Fruit fly (Drosophila melanogaster): ENCODE measurements around the gene aop.

The aop gene

DNA sequence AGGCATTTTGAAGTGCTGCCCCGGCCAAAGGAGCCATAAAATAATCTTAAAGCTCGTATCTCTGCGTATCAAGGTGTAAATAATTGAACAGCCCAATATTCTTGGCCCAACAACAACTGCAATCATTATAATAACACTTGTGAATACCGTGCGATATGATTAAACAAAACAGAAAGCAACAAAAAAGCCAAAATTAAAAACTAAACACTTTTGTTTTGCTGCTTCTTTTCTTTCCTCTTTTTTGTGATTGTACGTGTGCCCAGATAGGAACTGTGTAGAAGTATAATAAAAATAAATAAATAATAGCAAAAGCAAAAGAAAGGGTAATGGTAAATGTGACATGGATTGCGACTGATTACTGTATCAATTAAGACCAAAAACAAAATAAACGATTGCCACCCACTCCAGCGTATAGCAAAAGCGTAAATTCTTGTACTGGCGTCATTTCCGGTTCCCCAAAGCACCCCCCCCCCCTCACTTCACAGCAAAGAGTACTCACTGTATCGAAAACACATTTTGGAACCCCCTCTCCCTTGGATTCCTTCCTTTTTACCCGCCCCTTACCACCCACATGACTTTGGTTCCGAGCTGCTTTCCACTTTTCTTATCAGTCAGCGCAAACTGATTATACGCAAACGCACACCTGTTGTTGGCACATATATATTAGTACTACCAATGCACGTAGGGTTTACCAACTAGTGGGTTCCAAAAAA, 7.0 kb downstream of the aop start:
- TF ChIP-seq esn (GFP tag; optimal IDR thresholded peaks at IDR 0.05) (no peak), salr (GFP tag; optimal IDR thresholded peaks at IDR 0.05) (no peak), fkh (GFP tag; optimal IDR thresholded peaks at IDR 0.05) (peak; percentile 68), Eip78C (GFP tag) (peak; percentile 28), CG6854 (GFP tag; optimal IDR thresholded peaks at IDR 0.05) (peak; percentile 26), CG6276 (GFP tag; optimal IDR thresholded peaks at IDR 0.05) (no peak), vri (GFP tag; optimal IDR thresholded peaks at IDR 0.05) (peak; percentile 58), Ets96B (tag; optimal IDR thresholded peaks at IDR 0.05) (no peak), Hr39 (GFP tag; optimal IDR thresholded peaks at IDR 0.05) (no peak)

DNA sequence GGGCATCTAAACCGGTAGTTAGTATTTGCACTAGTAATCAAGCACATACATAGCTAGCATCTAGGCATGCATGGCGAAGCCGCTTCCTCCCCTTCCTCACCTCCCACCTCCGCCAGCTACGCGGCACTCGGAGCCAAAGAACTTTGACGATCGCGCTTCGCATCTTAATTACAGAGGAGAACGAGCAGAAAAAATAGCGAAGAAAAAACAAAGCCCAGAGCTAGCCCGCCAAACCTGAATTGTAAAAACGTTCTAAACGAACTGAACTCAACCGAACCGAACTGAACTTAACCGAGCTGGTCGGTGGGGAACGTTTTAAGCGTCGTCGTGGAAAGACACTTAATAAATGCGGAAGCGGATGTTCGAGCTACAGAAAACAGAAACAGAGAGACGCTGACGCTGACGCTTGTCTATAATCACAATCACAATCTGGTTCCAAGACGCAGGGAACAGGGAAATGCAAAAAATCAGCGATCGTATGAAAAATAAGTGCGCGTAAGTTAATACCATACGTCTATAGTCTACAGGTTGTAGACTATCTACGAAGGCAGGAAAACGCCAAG, 9.6 kb downstream of the aop start:
- TF ChIP-seq CG34406 (GFP tag; optimal IDR thresholded peaks at IDR 0.05) (no peak), ss (GFP tag; optimal IDR thresholded peaks at IDR 0.05) (peak in 1 of 2 experiments; percentile 32), svp (GFP tag) (peak; percentile 43), CG6163 (GFP tag; IDR thresholded peaks at IDR 0.05) (0 out of 3 replicates have a peak, but pooled peaks have one; percentile 5), Lpt (GFP tag; optimal IDR thresholded peaks at IDR 0.05) (peak; percentile 4), vri (GFP tag; optimal IDR thresholded peaks at IDR 0.05) (no peak), Eip78C (GFP tag) (peak; percentile 29), CG11294 (GFP tag; IDR thresholded peaks at IDR 0.05) (no peak), CG8119 (GFP tag; IDR thresholded peaks at IDR 0.05) (no peak), Eip93F (GFP tag; optimal IDR thresholded peaks at IDR 0.05) (no peak)

DNA sequence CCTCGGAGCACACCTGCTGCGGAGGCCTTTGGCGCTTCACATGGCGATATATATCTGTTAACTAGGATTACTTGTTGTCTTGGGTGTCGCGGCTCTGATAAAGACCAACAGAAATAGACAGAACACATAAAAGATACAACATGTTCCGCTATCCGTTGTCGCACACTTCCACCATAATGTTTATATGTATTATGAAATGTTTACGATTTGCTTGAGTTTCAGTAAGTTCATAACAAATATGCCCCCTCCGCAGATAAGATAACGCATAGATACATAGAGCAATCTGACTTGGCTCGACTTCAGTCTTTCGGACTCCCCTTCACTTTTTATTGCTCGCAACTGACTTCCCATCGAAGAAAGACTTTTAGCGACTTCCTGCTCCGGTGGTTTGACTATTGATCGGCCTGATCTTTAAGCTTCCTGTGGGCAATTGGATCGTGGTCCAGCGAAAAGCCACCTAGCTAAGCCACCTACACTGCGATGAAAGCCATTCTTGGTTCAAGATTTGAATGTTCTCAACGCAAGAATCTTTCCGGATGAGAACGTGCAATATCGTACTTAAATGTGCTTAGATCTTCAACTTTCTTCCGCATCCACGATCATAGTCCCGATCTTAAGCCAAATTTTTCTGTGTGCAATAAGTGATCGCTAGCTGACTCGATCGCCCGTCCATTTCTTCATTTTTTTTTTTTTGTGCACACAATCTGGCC, 10.2 kb downstream of the aop start:
- TF ChIP-seq CG11902 (GFP tag; optimal IDR thresholded peaks at IDR 0.05) (no peak), CG3919 (GFP tag; optimal IDR thresholded peaks at IDR 0.05) (peak; percentile 81), CG1621 (tag; optimal IDR thresholded peaks at IDR 0.05) (peak; percentile 53), CG10631 (GFP tag; optimal IDR thresholded peaks at IDR 0.05) (peak; percentile 80), CG9139 (GFP tag; optimal IDR thresholded peaks at IDR 0.05) (no peak), dsx (GFP tag; optimal IDR thresholded peaks at IDR 0.05; ENCODE audit: poor library complexity, severe bottlenecking) (peak; percentile 43), Ets96B (tag; optimal IDR thresholded peaks at IDR 0.05) (peak; percentile 75), lz (GFP tag; optimal IDR thresholded peaks at IDR 0.05) (peak; percentile 4), CG11294 (GFP tag; IDR thresholded peaks at IDR 0.05) (peak; percentile 70), CG10669 (GFP tag; optimal IDR thresholded peaks at IDR 0.05) (peak; percentile 64), CG15336 (GFP tag; IDR thresholded peaks at IDR 0.05) (peak; percentile 77), CG3032 (tag; optimal IDR thresholded peaks at IDR 0.05) (peak; percentile 66), CG4318 (GFP tag; optimal IDR thresholded peaks at IDR 0.05) (peak; percentile 79), acj6 (GFP tag; optimal IDR thresholded peaks at IDR 0.05) (peak; percentile 60), CG8119 (GFP tag; IDR thresholded peaks at IDR 0.05) (peak; percentile 47; the same call in 2 of the 3 replicates), CG7368 (GFP tag; optimal IDR thresholded peaks at IDR 0.05) (peak; percentile 49), salr (GFP tag; optimal IDR thresholded peaks at IDR 0.05) (peak; percentile 29 to 77), CG32006 (GFP tag; optimal IDR thresholded peaks at IDR 0.05) (peak; percentile 88), Sox15 (GFP tag; optimal IDR thresholded peaks at IDR 0.05) (no peak), CG16779 (tag; optimal IDR thresholded peaks at IDR 0.05) (no peak), Eip75B (GFP tag; optimal IDR thresholded peaks at IDR 0.05) (peak; percentile 60), CG6276 (GFP tag; optimal IDR thresholded peaks at IDR 0.05) (peak; percentile 83), CG8632 (GFP tag; optimal IDR thresholded peaks at IDR 0.05) (peak; percentile 4), spab (GFP tag; optimal IDR thresholded peaks at IDR 0.05) (peak; percentile 59), Lpt (GFP tag; optimal IDR thresholded peaks at IDR 0.05) (peak; percentile 81), svp (GFP tag) (peak; percentile 47), vri (GFP tag; optimal IDR thresholded peaks at IDR 0.05) (peak; percentile 69), CG31627 (GFP tag; optimal IDR thresholded peaks at IDR 0.05) (no peak), eg (GFP tag; IDR thresholded peaks at IDR 0.05) (peak; percentile 81), CG6808 (GFP tag; optimal IDR thresholded peaks at IDR 0.05) (peak; percentile 48), Sox102F (GFP tag; optimal IDR thresholded peaks at IDR 0.05) (no peak), Gug (GFP tag; IDR thresholded peaks at IDR 0.05) (peak; percentile 79), Smox (GFP tag; optimal IDR thresholded peaks at IDR 0.05) (no peak), CG8319 (GFP tag; optimal IDR thresholded peaks at IDR 0.05) (peak; percentile 0), Hr4 (GFP tag; optimal IDR thresholded peaks at IDR 0.05) (peak; percentile 63)
